Worm (Caenorhabditis elegans): ENCODE results near the gene cest-24.

cest-24 gene

DNA sequence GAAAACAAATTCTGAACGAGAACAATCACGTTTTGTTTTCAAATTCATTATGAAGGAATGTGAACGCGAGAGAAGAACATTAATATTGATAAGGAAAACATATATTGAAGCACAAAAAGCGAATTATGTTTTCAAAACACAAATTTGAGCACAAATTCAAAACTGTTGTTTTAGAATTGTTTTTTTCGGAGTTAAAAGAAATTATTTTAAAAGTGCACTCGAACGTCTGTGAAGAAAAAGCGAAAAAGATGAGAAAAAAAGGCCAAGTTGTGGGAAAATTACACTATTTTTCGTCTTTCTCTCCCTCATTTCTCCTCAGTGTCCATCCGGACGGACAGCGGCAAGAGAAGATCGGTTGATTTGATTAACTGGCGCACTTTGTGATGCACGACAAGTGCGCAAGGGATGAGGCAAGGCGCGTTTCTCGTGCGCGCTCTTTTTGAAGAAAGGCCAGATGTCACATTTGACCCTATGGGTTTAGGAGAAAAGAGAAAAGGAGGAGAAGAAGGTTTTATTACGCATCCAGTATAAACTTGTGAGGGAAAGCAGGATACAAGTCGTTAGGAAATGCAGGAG is 49.4 kb upstream of the cest-24 start, which contains the start of gene mrck-1 (continued):
- peak; percentile 96 for TF ChIP-seq hlh-8 (tag; optimal IDR thresholded peaks at IDR 0.05)
- peak; percentile 58 for TF ChIP-seq C08G9.2 (tag; optimal IDR thresholded peaks at IDR 0.05)
- peak; percentile 44; the same call in 1 of the 2 replicates for TF ChIP-seq sox-2 (GFP tag; IDR thresholded peaks at IDR 0.05)
- TF ChIP-seq ztf-16 (tag; optimal IDR thresholded peaks at IDR 0.05), result peak; percentile 83
- peak; percentile 87 for TF ChIP-seq K09A11.1 (tag; optimal IDR thresholded peaks at IDR 0.05; ENCODE audit: insufficient read depth)
- peak; percentile 67 for TF ChIP-seq fax-1 (tag; optimal IDR thresholded peaks at IDR 0.05)
- peak; percentile 51 for TF ChIP-seq Y22D7AL.16 (tag; optimal IDR thresholded peaks at IDR 0.05)
- TF ChIP-seq eyg-1 (tag; optimal IDR thresholded peaks at IDR 0.05), result peak; percentile 54
- TF ChIP-seq ceh-14 (tag; optimal IDR thresholded peaks at IDR 0.05), result peak; percentile 95
- TF ChIP-seq ceh-30 (tag; optimal IDR thresholded peaks at IDR 0.05), result peak; percentile 72
- peak; percentile 67 for TF ChIP-seq pag-3 (tag; optimal IDR thresholded peaks at IDR 0.05; ENCODE audit: borderline replicate concordance)
- no peak for TF ChIP-seq nhr-11 (tag; optimal IDR thresholded peaks at IDR 0.05)
- peak; percentile 72 for TF ChIP-seq ceh-6 (GFP tag; optimal IDR thresholded peaks at IDR 0.05)
- no peak for TF ChIP-seq elt-4 (tag; optimal IDR thresholded peaks at IDR 0.05)
- no peak for TF ChIP-seq mec-3 (tag; optimal IDR thresholded peaks at IDR 0.05; ENCODE audit: borderline replicate concordance)
- TF ChIP-seq tbx-7 (tag; optimal IDR thresholded peaks at IDR 0.05), result peak; percentile 11
- peak; percentile 54 for TF ChIP-seq ets-4 (tag; optimal IDR thresholded peaks at IDR 0.05)
- no peak for TF ChIP-seq hlh-6 (tag; optimal IDR thresholded peaks at IDR 0.05)
- peak; percentile 77 for TF ChIP-seq sox-4 (tag; optimal IDR thresholded peaks at IDR 0.05)
- TF ChIP-seq pha-4 (tag; optimal IDR thresholded peaks at IDR 0.05), result no peak
- peak; percentile 67 for TF ChIP-seq gmeb-2 (tag; optimal IDR thresholded peaks at IDR 0.05)
- peak; percentile 16 for TF ChIP-seq dmd-4 (tag; optimal IDR thresholded peaks at IDR 0.05; ENCODE audit: borderline replicate concordance)
- peak; percentile 93 for TF ChIP-seq rnt-1 (tag; optimal IDR thresholded peaks at IDR 0.05)
- TF ChIP-seq unc-42 (tag; optimal IDR thresholded peaks at IDR 0.05), result peak; percentile 100
- peak; percentile 53 for TF ChIP-seq C38D4.7 (GFP tag; optimal IDR thresholded peaks at IDR 0.05)
- TF ChIP-seq nhr-232 (tag; optimal IDR thresholded peaks at IDR 0.05), result peak; percentile 59
- peak; percentile 76 for TF ChIP-seq ceh-48 (tag; optimal IDR thresholded peaks at IDR 0.05)
- peak; percentile 70 for TF ChIP-seq syd-9 (tag; optimal IDR thresholded peaks at IDR 0.05)
- TF ChIP-seq ceh-9 (tag; optimal IDR thresholded peaks at IDR 0.05), result no peak

DNA sequence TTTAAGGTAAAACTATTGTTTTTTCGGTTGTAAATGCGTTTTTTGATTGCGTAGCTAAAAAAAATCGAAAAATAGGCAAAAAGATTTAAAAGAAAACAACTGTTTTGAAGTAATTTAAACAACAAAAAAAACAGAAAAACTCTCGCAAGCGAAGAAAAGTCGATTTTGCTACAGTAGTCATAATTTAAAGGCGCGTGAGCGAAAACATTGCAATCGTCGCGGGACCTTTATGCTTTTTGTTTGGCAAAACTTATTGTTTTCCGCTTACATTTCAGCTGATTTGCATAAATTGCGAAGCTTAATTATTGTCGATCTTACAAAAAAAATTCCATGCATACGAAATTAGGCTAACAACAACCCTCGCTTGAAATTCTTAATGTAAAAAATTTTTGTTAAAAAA is 48.8 kb upstream of the cest-24 start:
- TF ChIP-seq gmeb-2 (tag; optimal IDR thresholded peaks at IDR 0.05) (no peak), unc-3 (GFP tag; conservative IDR thresholded peaks at IDR 0.05) (no peak), unc-3 (tag; optimal IDR thresholded peaks at IDR 0.05) (no peak), dve-1 (tag; optimal IDR thresholded peaks at IDR 0.05) (no peak), hlh-30 (tag; optimal IDR thresholded peaks at IDR 0.05; ENCODE audit: insufficient read depth) (no peak), pag-3 (tag; optimal IDR thresholded peaks at IDR 0.05; ENCODE audit: borderline replicate concordance) (no peak), T23F11.4 (GFP tag; optimal IDR thresholded peaks at IDR 0.05) (no peak), C38D4.7 (GFP tag; optimal IDR thresholded peaks at IDR 0.05) (no peak), ets-4 (tag; optimal IDR thresholded peaks at IDR 0.05) (no peak)

DNA sequence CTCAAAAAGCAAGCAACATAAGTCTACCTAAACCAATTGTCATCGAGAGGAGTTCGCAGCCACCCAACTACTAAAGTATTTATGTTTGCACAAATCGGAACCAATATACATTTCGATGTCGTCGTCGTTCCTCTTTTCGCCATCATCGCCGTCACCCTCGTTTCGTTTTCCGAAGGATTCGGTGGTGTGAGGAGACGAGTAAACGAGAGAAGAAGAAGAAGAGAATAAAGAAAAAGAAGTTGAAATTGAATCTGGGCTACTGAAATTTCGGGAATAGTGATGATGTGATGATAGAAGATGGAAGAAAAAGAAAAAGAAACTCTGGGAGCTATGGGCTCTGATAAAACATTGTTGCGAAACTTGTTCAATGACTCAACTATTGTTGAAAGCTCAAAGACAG is 48.2 kb upstream of the cest-24 start:
- TF ChIP-seq fkh-10 (GFP tag; optimal IDR thresholded peaks at IDR 0.05) (no peak), unc-42 (tag; optimal IDR thresholded peaks at IDR 0.05) (peak; percentile 62), eyg-1 (tag; optimal IDR thresholded peaks at IDR 0.05) (no peak), dve-1 (tag; optimal IDR thresholded peaks at IDR 0.05) (no peak)

DNA sequence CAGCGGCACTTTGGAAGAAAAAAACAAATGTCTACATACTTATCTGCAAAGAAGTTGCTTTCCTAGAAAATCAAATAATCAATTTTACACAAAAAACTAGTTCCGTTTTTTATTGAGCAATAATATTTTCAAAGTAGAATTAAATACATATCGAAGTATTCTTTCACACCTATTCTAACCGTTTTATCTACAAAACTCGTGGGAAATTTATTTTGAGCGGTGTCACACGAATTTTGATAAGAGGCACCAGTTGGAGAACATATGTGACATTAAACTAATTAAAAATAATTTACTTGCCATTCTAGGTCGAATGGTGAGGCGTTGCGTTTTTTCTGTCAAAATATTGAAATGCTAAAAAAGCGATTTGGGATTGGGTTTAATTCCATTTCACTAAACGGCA is 47.8 kb upstream of the cest-24 start:
- no peak for TF ChIP-seq eyg-1 (tag; optimal IDR thresholded peaks at IDR 0.05)
- TF ChIP-seq pag-3 (tag; optimal IDR thresholded peaks at IDR 0.05; ENCODE audit: borderline replicate concordance), result no peak
- TF ChIP-seq pha-2 (tag; optimal IDR thresholded peaks at IDR 0.05), result no peak
- no peak for TF ChIP-seq lin-11 (tag; optimal IDR thresholded peaks at IDR 0.05)
- no peak for TF ChIP-seq ceh-31 (tag; optimal IDR thresholded peaks at IDR 0.05)
- TF ChIP-seq hlh-30 (tag; optimal IDR thresholded peaks at IDR 0.05; ENCODE audit: insufficient read depth), result no peak
- no peak for TF ChIP-seq C08G9.2 (tag; optimal IDR thresholded peaks at IDR 0.05)
- no peak for TF ChIP-seq tbx-7 (tag; optimal IDR thresholded peaks at IDR 0.05)
- TF ChIP-seq fkh-10 (GFP tag; optimal IDR thresholded peaks at IDR 0.05), result no peak
